Worm (Caenorhabditis elegans): ENCODE results near the gene zak-1.

The zak-1 gene

DNA sequence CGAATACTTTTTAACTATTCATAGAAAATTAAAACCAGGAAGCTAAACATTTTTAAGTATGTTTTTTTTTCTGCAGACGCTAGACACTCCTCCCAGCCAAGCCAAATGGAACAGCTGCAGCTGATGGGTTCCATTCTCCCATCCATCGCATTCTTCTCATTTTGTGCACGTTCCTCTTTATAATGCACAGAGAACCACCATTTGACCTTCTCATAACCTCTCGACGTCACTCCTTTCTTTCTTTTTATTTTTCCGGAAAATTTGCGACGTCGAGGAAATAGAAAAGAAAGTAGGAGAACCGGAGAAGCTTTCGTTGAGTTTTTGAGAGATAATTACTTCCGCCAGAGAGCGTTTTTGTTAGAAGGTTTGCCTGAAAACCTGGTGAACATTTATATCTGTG lies 15.1 kb upstream of the zak-1 start:
- TF ChIP-seq med-1 (GFP tag; optimal IDR thresholded peaks at IDR 0.05; ENCODE audit: insufficient read depth) (no peak), tab-1 (GFP tag; IDR thresholded peaks at IDR 0.05) (no peak), flt-1 (GFP tag; IDR thresholded peaks at IDR 0.05) (no peak), ref-1 (GFP tag; conservative IDR thresholded peaks at IDR 0.05) (no peak), ztf-29 (GFP tag; IDR thresholded peaks at IDR 0.05) (no peak), T22C8.4 (GFP tag; IDR thresholded peaks at IDR 0.05) (no peak), ztf-23 (GFP tag; IDR thresholded peaks at IDR 0.05) (no peak), cog-1 (tag; optimal IDR thresholded peaks at IDR 0.05) (no peak), klf-2 (GFP tag; conservative IDR thresholded peaks at IDR 0.05) (no peak)

DNA sequence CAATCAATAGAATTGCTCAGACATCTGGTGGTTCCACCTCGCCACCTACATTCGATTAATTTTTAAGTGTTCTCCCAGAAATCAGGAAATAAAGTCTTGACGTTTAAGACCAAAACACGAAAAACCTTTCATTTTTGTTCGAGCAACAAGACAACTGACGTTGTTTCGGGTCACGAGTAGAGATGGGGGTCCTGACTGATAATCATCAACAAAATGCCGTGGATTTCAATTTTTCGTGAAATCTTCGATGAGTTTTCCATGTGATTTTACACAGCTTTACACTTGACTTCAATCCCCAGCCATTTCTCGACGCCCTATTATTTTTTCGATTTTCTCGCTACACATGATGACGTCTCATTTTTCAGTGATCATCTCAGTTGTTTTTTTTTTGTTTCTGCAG lies 14.5 kb upstream of the zak-1 start:
- TF ChIP-seq tab-1 (GFP tag; IDR thresholded peaks at IDR 0.05), result no peak
- TF ChIP-seq ref-1 (GFP tag; conservative IDR thresholded peaks at IDR 0.05), result no peak
- TF ChIP-seq ztf-23 (GFP tag; IDR thresholded peaks at IDR 0.05), result no peak
- no peak for TF ChIP-seq ztf-29 (GFP tag; IDR thresholded peaks at IDR 0.05)
- TF ChIP-seq flt-1 (GFP tag; IDR thresholded peaks at IDR 0.05), result no peak
- no peak for TF ChIP-seq klf-2 (GFP tag; conservative IDR thresholded peaks at IDR 0.05)
- TF ChIP-seq T22C8.4 (GFP tag; IDR thresholded peaks at IDR 0.05), result no peak
- no peak for TF ChIP-seq med-1 (GFP tag; optimal IDR thresholded peaks at IDR 0.05; ENCODE audit: insufficient read depth)

DNA sequence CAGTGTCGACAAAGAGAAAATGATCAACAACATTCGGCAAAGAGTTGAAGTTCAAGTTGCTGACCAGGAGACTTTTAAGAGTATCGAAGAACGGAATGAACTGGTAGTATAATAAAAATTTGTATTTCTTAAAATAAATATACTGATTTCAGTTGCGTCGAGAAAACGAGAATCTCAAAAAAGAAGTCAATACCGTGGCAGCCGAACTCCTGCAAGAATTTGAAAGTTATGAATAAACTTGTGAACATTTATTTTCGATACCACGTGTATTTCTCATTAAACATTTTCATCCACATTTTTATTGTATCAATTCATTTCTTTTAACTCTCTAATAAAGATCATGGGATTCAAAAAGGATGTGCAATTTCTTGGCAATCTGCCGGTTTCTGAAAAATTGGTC lies 13.4 kb upstream of the zak-1 start, which contains the start of gene K04C2.8:
Gene K04C2.8 (plus strand): TSS at position 301 of the 400 bp plus-strand sequence.
- TF ChIP-seq ztf-29 (GFP tag; IDR thresholded peaks at IDR 0.05) (no peak), flt-1 (GFP tag; IDR thresholded peaks at IDR 0.05) (no peak), ref-1 (GFP tag; conservative IDR thresholded peaks at IDR 0.05) (no peak), klf-2 (GFP tag; conservative IDR thresholded peaks at IDR 0.05) (no peak), cog-1 (tag; optimal IDR thresholded peaks at IDR 0.05) (no peak), tab-1 (GFP tag; IDR thresholded peaks at IDR 0.05) (no peak), T22C8.4 (GFP tag; IDR thresholded peaks at IDR 0.05) (no peak), ztf-23 (GFP tag; IDR thresholded peaks at IDR 0.05) (no peak), med-1 (GFP tag; optimal IDR thresholded peaks at IDR 0.05; ENCODE audit: insufficient read depth) (no peak)

DNA sequence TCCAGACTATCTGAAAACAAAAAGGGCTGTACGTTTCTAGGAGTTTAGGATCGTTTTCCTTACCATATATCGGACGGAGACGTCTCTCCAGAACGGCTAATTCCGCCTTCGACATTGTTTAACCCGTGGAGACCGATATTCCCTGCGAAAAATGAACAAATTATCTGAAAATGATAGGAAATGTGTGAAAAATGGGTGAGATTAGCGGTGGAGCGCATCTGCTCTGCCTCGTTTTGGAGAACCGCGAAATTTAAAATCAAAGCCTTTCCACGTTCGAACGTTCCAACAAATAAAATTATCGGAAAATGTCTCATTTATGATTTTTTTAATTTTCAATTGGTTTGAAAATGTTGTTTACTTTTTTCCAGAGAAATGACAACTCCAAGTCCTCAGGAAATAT lies 12.7 kb upstream of the zak-1 start, which contains the start of the genes cra-1 and kbp-1:
Gene cra-1 (minus strand): TSS at position 193 of the 400 bp plus-strand sequence.
Gene kbp-1 (plus strand): TSS at position 366 of the 400 bp plus-strand sequence.
- TF ChIP-seq flt-1 (GFP tag; IDR thresholded peaks at IDR 0.05) (no peak), cog-1 (tag; optimal IDR thresholded peaks at IDR 0.05) (no peak), T22C8.4 (GFP tag; IDR thresholded peaks at IDR 0.05) (no peak), med-1 (GFP tag; optimal IDR thresholded peaks at IDR 0.05; ENCODE audit: insufficient read depth) (no peak), ztf-23 (GFP tag; IDR thresholded peaks at IDR 0.05) (no peak), ztf-29 (GFP tag; IDR thresholded peaks at IDR 0.05) (no peak), tab-1 (GFP tag; IDR thresholded peaks at IDR 0.05) (no peak), klf-2 (GFP tag; conservative IDR thresholded peaks at IDR 0.05) (no peak), ref-1 (GFP tag; conservative IDR thresholded peaks at IDR 0.05) (no peak)

DNA sequence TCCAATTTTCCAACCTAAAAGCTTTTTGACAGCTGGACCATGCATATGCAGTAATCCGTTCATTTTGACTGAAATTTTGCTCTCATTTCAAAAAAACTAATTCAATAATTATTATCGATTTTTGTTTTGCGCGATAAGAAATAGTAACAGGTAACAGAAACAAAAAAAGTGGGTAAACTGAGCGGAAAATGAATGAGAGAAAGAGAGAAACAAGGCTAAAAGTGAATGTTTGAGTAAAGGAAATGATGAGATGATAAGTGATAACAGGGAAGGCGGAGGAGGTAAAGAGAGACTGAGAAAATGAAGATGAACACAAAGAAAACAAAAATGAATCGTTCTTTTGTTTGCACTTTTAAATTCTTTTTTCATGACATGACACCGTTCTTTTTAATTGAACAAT lies 7.3 kb upstream of the zak-1 start, which contains the start of gene sma-3:
Gene sma-3 (minus strand): TSS at position 68 of the 400 bp plus-strand sequence.
- no peak for TF ChIP-seq klf-2 (GFP tag; conservative IDR thresholded peaks at IDR 0.05)
- no peak for TF ChIP-seq cog-1 (tag; optimal IDR thresholded peaks at IDR 0.05)
- TF ChIP-seq flt-1 (GFP tag; IDR thresholded peaks at IDR 0.05), result no peak
- no peak for TF ChIP-seq ztf-23 (GFP tag; IDR thresholded peaks at IDR 0.05)

DNA sequence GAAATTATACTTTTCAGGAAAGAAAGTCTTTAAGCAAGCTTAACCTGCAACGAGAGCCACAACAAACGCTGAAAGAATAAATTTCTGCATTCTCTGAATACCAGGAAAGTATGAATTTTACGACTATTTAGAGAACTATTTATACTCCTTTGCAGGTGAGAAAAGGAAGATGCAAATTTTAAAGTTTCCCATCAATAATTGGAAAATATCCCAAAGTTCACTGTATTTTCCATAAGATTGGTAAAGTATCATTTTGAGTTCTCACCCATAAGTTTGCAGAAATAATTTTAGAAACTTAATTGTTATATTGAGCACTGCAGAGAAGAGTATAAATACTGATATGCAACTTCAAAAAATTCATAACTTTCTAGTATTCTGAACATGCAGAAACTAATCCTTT lies 2.9 kb upstream of the zak-1 start, which contains the start of gene clec-158:
Gene clec-158 (minus strand): TSS at position 101 of the 400 bp plus-strand sequence.
- TF ChIP-seq ztf-29 (GFP tag; IDR thresholded peaks at IDR 0.05) (no peak), med-1 (GFP tag; optimal IDR thresholded peaks at IDR 0.05; ENCODE audit: insufficient read depth) (no peak), ztf-23 (GFP tag; IDR thresholded peaks at IDR 0.05) (no peak)

DNA sequence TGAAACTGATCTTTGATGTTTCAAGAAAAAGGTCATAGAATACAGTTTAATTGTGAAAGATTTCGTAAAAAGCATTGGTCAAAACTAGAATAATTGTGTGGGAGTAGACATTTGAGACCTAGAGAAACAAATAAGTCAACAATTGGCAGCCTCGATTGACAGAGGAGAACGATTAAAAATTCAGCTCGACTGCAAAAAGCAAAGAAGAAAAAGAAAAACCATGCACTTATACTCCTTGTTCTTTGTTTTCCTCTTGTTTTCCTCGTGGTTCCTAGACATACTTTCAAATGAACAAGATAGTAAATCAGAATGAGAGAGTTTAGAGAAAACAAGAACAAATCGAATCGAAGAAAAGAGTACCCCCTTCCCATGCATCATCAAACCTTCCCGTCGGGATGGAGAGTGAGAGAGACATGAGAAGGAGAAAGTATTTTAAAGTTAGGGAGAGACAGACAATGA lies 810 bp upstream of the zak-1 start:
- TF ChIP-seq klf-2 (GFP tag; conservative IDR thresholded peaks at IDR 0.05), result no peak
- no peak for TF ChIP-seq tab-1 (GFP tag; IDR thresholded peaks at IDR 0.05)
- TF ChIP-seq med-1 (GFP tag; optimal IDR thresholded peaks at IDR 0.05; ENCODE audit: insufficient read depth), result no peak
- TF ChIP-seq flt-1 (GFP tag; IDR thresholded peaks at IDR 0.05), result no peak
- no peak for TF ChIP-seq ztf-23 (GFP tag; IDR thresholded peaks at IDR 0.05)

DNA sequence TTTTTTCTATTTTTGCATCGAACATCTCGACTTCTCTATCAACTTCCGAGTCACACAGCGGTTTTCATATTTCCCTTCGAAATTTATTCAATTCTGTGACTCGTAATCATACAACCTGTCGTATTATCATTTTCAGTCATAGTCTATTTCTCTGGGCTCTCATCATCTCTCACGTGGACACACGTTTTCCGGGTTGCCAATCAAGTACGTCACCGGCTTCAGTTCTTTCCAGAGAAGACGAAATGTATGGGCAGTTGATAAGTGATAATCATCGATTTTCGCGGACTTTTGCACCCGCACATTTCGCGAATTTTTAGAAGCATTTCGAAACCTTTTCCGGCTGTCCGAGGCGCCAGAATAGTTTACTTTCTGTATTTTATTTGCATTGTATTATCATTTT lies 6.4 kb downstream of the zak-1 start, which contains the start of gene srv-1:
Gene srv-1 (plus strand): TSS at position 131 of the 400 bp plus-strand sequence.
- no peak for TF ChIP-seq ref-1 (GFP tag; conservative IDR thresholded peaks at IDR 0.05)
- no peak for TF ChIP-seq T22C8.4 (GFP tag; IDR thresholded peaks at IDR 0.05)
- TF ChIP-seq tab-1 (GFP tag; IDR thresholded peaks at IDR 0.05), result no peak
- TF ChIP-seq med-1 (GFP tag; optimal IDR thresholded peaks at IDR 0.05; ENCODE audit: insufficient read depth), result no peak
- no peak for TF ChIP-seq ztf-23 (GFP tag; IDR thresholded peaks at IDR 0.05)
- TF ChIP-seq klf-2 (GFP tag; conservative IDR thresholded peaks at IDR 0.05), result no peak
- TF ChIP-seq flt-1 (GFP tag; IDR thresholded peaks at IDR 0.05), result no peak
- no peak for TF ChIP-seq ztf-29 (GFP tag; IDR thresholded peaks at IDR 0.05)
- no peak for TF ChIP-seq cog-1 (tag; optimal IDR thresholded peaks at IDR 0.05)

DNA sequence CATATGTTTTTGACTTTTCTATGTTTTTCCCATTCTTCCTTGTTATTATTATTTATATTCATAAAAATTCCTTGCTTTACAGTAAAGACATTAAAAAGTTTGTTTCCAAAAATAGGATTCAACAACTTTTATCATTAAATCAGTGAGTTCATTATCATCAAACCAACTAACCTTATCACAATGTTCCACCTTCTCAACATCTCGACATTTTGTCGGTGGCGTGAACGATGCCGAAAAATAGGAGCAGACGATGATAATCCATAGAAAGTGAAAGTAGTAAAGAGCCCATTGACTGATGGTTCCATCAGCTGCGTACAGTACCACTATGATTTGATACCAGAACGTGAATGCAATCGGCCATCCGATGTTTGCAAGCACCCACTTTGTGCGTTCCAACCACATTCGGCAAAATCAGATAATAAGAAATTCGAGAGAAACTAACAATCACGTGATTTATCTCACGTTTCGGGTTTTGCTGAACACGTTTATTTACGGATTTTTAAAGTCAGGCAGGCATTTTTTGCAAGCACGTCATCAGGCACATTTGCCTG lies 7.9 kb downstream of the zak-1 start, which contains the start of gene dhhc-5:
Gene dhhc-5 (minus strand): TSS at position 406 of the 551 bp plus-strand sequence.
- TF ChIP-seq ztf-23 (GFP tag; IDR thresholded peaks at IDR 0.05) (no peak), cog-1 (tag; optimal IDR thresholded peaks at IDR 0.05) (no peak), med-1 (GFP tag; optimal IDR thresholded peaks at IDR 0.05; ENCODE audit: insufficient read depth) (no peak), flt-1 (GFP tag; IDR thresholded peaks at IDR 0.05) (no peak), tab-1 (GFP tag; IDR thresholded peaks at IDR 0.05) (no peak), ref-1 (GFP tag; conservative IDR thresholded peaks at IDR 0.05) (no peak), T22C8.4 (GFP tag; IDR thresholded peaks at IDR 0.05) (no peak), klf-2 (GFP tag; conservative IDR thresholded peaks at IDR 0.05) (no peak), ztf-29 (GFP tag; IDR thresholded peaks at IDR 0.05) (no peak)

DNA sequence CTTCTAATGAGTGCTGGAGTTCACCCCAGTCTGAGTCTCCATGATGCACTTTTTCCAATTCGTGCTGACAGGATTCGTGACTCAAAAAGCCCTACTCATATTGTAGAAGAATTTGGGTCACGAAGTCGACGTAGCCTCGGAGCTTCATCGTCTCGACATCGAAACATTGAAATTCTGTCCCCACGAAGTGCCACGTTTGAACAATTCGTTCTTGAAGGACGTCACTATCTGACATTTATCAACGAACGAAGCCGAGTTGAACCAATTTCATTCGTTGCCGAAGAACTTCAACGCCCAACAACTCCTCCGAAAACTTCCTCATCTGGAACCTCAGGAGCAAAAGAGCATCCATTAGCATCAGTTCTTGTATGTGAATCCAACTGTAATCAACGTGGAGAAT lies 17.5 kb downstream of the zak-1 start:
- no peak for TF ChIP-seq ref-1 (GFP tag; conservative IDR thresholded peaks at IDR 0.05)
- no peak for TF ChIP-seq T22C8.4 (GFP tag; IDR thresholded peaks at IDR 0.05)
- TF ChIP-seq ztf-23 (GFP tag; IDR thresholded peaks at IDR 0.05), result no peak
- TF ChIP-seq ztf-29 (GFP tag; IDR thresholded peaks at IDR 0.05), result no peak
- TF ChIP-seq med-1 (GFP tag; optimal IDR thresholded peaks at IDR 0.05; ENCODE audit: insufficient read depth), result no peak
- TF ChIP-seq klf-2 (GFP tag; conservative IDR thresholded peaks at IDR 0.05), result no peak

Data from whole organism, midembryonic.